Fruit fly (Drosophila melanogaster) whole organism: ENCODE results near the gene awd.

Source experiments
- CG8478 ChIP-seq: fragments of >200 bp; optimal IDR thresholded peaks from 2 replicates; lab custom pipeline; 2018; ENCODE audit warnings: inconsistent platforms
- Dll ChIP-seq: fragments of >200 bp; optimal IDR thresholded peaks from 2 replicates; lab custom pipeline; 2017
- EcR ChIP-seq, 2 experiments: fragments of >200 bp; optimal IDR thresholded peaks; 2 replicates each; lab custom pipeline; 2017; ENCODE audit warnings: missing biosample characterization in 2 of 2, missing genetic modification characterization in 2 of 2, missing genetic modification reagents in 2 of 2
- pan ChIP-seq: fragments of >200 bp; optimal IDR thresholded peaks from 2 replicates; lab custom pipeline; 2017
- psq ChIP-seq: fragments of >200 bp; optimal IDR thresholded peaks from 2 replicates; lab custom pipeline; 2017
- usp ChIP-seq: fragments of >200 bp; optimal IDR thresholded peaks from 2 replicates; lab custom pipeline; 2017; ENCODE audit warnings: missing biosample characterization, missing genetic modification characterization, mixed read lengths

DNA sequence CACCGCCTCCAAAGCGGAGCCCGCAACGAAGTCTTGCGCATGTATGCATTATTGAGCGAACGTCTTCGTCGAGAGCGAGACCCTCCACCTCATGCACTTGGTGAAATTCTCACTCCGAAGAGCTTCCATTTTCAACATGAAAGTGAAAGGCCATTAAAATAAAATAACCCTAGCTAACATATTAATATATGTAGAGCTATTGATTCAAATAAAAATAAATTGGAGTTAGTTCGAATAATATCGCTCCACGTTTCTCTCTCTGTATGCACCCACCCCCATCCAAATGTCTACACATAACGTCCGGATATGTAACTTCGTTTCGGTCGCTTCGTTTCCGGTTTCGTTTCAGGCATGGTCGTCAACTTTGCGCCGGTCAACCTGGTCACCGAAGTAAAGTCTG, 4.6 kb downstream of the awd start:
- TF ChIP-seq psq (lab: Kevin White, UChicago), result no peak
- no peak for TF ChIP-seq EcR (GFP tag; optimal IDR thresholded peaks at IDR 0.05; lab: Kevin White, UChicago)
- no peak for TF ChIP-seq pan (lab: Kevin White, UChicago)
- no peak for TF ChIP-seq usp (GFP tag; lab: Kevin White, UChicago)
- TF ChIP-seq CG8478, result no peak
- TF ChIP-seq Dll (lab: Kevin White, UChicago), result no peak
